Worm (Caenorhabditis elegans): ENCODE results near the gene col-78.

ce11 chrII:9132338-9132737 lies 20.0 kb upstream of the col-78 start:
- no peak for TF ChIP-seq skn-1 (tag; optimal IDR thresholded peaks at IDR 0.05)
- no peak for TF ChIP-seq nhr-11 (tag; optimal IDR thresholded peaks at IDR 0.05)
- TF ChIP-seq tbx-2 (tag; optimal IDR thresholded peaks at IDR 0.05): no peak
- TF ChIP-seq unc-62 (GFP tag; optimal IDR thresholded peaks at IDR 0.05): no peak
- no peak for TF ChIP-seq snpc-4 (tag; optimal IDR thresholded peaks at IDR 0.05)
- no peak for TF ChIP-seq R02D3.7 (tag; optimal IDR thresholded peaks at IDR 0.05)
- no peak for TF ChIP-seq fos-1 (tag; optimal IDR thresholded peaks at IDR 0.05)
- TF ChIP-seq nhr-23 (tag; optimal IDR thresholded peaks at IDR 0.05): no peak
- no peak for TF ChIP-seq nhr-28 (tag; optimal IDR thresholded peaks at IDR 0.05)
